Worm (Caenorhabditis elegans): ENCODE results near the gene C46F11.5.

ce11 chrIII:3621211-3621897, 36.1 kb downstream of the C46F11.5 start:
- TF ChIP-seq lin-15B (tag; optimal IDR thresholded peaks at IDR 0.05), result no peak
- no peak for TF ChIP-seq ztf-4 (tag; optimal IDR thresholded peaks at IDR 0.05)
- TF ChIP-seq unc-62 (GFP tag; optimal IDR thresholded peaks at IDR 0.05), result no peak
- peak; percentile 31 for TF ChIP-seq nfya-1 (tag; optimal IDR thresholded peaks at IDR 0.05; ENCODE audit: insufficient read depth)
- peak; percentile 58 for TF ChIP-seq lin-39 (tag; optimal IDR thresholded peaks at IDR 0.05)
- TF ChIP-seq jun-1 (tag; optimal IDR thresholded peaks at IDR 0.05), result no peak
- peak; percentile 46 for TF ChIP-seq nhr-25 (tag; optimal IDR thresholded peaks at IDR 0.05)

All from whole organism, L3 larva.